Worm (Caenorhabditis elegans): Measurements from ENCODE around the gene pstk-1.

- TF ChIP-seq ztf-29 (GFP tag; IDR thresholded peaks at IDR 0.05) (no peak), ref-1 (GFP tag; conservative IDR thresholded peaks at IDR 0.05) (no peak), flt-1 (GFP tag; IDR thresholded peaks at IDR 0.05) (no peak), tab-1 (GFP tag; IDR thresholded peaks at IDR 0.05) (no peak), med-1 (GFP tag; optimal IDR thresholded peaks at IDR 0.05; ENCODE audit: insufficient read depth) (no peak), cog-1 (tag; optimal IDR thresholded peaks at IDR 0.05) (no peak), klf-2 (GFP tag; conservative IDR thresholded peaks at IDR 0.05) (no peak)
These were observed 44.1 kb downstream of the pstk-1 start for ce11 chrIII:12510505-12510904.

Data from whole organism, midembryonic.